Fruit fly (Drosophila melanogaster) whole organism, embryonic: ENCODE results near the gene teq.

Experiments
- CG11723 ChIP-seq: fragments of 200-800 bp; sonication (Bioruptor generic); optimal IDR thresholded peaks from 2 replicates; lab custom pipeline; 2017; ENCODE audit warnings: missing biosample characterization, mild to moderate bottlenecking, missing genetic modification characterization
- CG13287 ChIP-seq: fragments of 200-800 bp; sonication (Bioruptor generic); IDR thresholded peaks from 2 replicates; pipeline ENCODE4 v1.3.6; 2022; ENCODE audit warnings: missing biosample characterization, missing genetic modification characterization; ENCODE audit not compliant: partially characterized antibody
- CG14050 ChIP-seq: fragments of 200-800 bp; sonication (Bioruptor generic); IDR thresholded peaks from 3 replicates; pipeline ENCODE4 v1.3.6; 2022; ENCODE audit warnings: missing biosample characterization, missing genetic modification characterization
- CG15479 ChIP-seq: fragments of 200-800 bp; sonication (Bioruptor generic); optimal IDR thresholded peaks from 3 replicates; lab custom pipeline; 2019; ENCODE audit warnings: missing biosample characterization, mild to moderate bottlenecking, missing genetic modification characterization, moderate library complexity
- CG1602 ChIP-seq: fragments of 200-800 bp; sonication (Bioruptor generic); optimal IDR thresholded peaks from 3 replicates; lab custom pipeline; 2016; ENCODE audit warnings: missing biosample characterization, missing genetic modification characterization
- CG16813 ChIP-seq: fragments of 200-800 bp; sonication (Bioruptor generic); IDR thresholded peaks from 3 replicates; pipeline ENCODE4 v1.3.6; 2022; ENCODE audit warnings: missing biosample characterization, missing genetic modification characterization; ENCODE audit not compliant: partially characterized antibody
- CG17359 ChIP-seq: fragments of 200-800 bp; sonication (Bioruptor generic); optimal IDR thresholded peaks from 3 replicates; lab custom pipeline; 2018; ENCODE audit warnings: missing biosample characterization, mild to moderate bottlenecking, missing genetic modification characterization, moderate library complexity
- CG17829 ChIP-seq: fragments of 200-800 bp; optimal IDR thresholded peaks from 2 replicates; lab custom pipeline; 2019; ENCODE audit warnings: missing biosample characterization, mild to moderate bottlenecking, missing genetic modification characterization, moderate library complexity
- CG3281 ChIP-seq: fragments of 200-800 bp; sonication (Bioruptor generic); optimal IDR thresholded peaks from 3 replicates; lab custom pipeline; 2017; ENCODE audit warnings: missing biosample characterization, mild to moderate bottlenecking, missing genetic modification characterization
- CG34376 ChIP-seq: fragments of 200-800 bp; sonication (Bioruptor generic); optimal IDR thresholded peaks from 2 replicates; lab custom pipeline; 2018; ENCODE audit warnings: missing biosample characterization, mild to moderate bottlenecking, missing genetic modification characterization
- CG4820 ChIP-seq: fragments of 200-800 bp; sonication (Bioruptor generic); optimal IDR thresholded peaks from 3 replicates; lab custom pipeline; 2016; ENCODE audit warnings: missing biosample characterization, missing genetic modification characterization
- CG6175 ChIP-seq: fragments of 200-800 bp; sonication (Bioruptor generic); IDR thresholded peaks from 3 replicates; pipeline ENCODE4 v1.3.6; 2022; ENCODE audit warnings: missing biosample characterization, missing genetic modification characterization
- CG6654 ChIP-seq: fragments of 200-800 bp; sonication (Bioruptor generic); optimal IDR thresholded peaks from 2 replicates; lab custom pipeline; 2017; ENCODE audit warnings: missing biosample characterization, mild to moderate bottlenecking, missing genetic modification characterization
- CG6791 ChIP-seq: fragments of 200-800 bp; sonication (Bioruptor generic); IDR thresholded peaks from 3 replicates; pipeline ENCODE4 v1.3.6; 2022; ENCODE audit warnings: missing biosample characterization, missing genetic modification characterization; ENCODE audit not compliant: partially characterized antibody
- CG8478 ChIP-seq: fragments of >200 bp; optimal IDR thresholded peaks from 2 replicates; lab custom pipeline; 2018
- CG8765 ChIP-seq: fragments of 200-800 bp; sonication (Bioruptor generic); IDR thresholded peaks from 2 replicates; pipeline ENCODE4 v1.3.6; 2022; ENCODE audit warnings: missing biosample characterization, missing genetic modification characterization
- Deaf1 ChIP-seq: fragments of 200-800 bp; optimal IDR thresholded peaks from 3 replicates; lab custom pipeline; 2019; ENCODE audit warnings: missing biosample characterization, mild to moderate bottlenecking, missing genetic modification characterization, moderate library complexity
- HLHmδ ChIP-seq: fragments of 200-800 bp; sonication (Bioruptor generic); optimal IDR thresholded peaks from 2 replicates; lab custom pipeline; 2018; ENCODE audit warnings: missing biosample characterization, mild to moderate bottlenecking, missing genetic modification characterization, moderate library complexity
- Hr51 ChIP-seq, 2 experiments: fragments of 200-800 bp; sonication (Bioruptor generic); optimal IDR thresholded peaks; 2 replicates in 1 of 2; 3 replicates in 1 of 2; lab custom pipeline; 2016 to 2018; ENCODE audit warnings: missing biosample characterization in 2 of 2, missing genetic modification characterization in 2 of 2, mild to moderate bottlenecking in 1 of 2, moderate library complexity in 1 of 2
- Jarid2 ChIP-seq: fragments of 200-800 bp; sonication (Bioruptor generic); optimal IDR thresholded peaks from 3 replicates; lab custom pipeline; 2017; ENCODE audit warnings: mild to moderate bottlenecking, missing biosample characterization, missing genetic modification reagents, missing genetic modification characterization
- Med ChIP-seq: fragments of 200-800 bp; sonication (Bioruptor generic); peaks from one replicate; lab custom pipeline; 2016; ENCODE audit warnings: missing biosample characterization, missing genetic modification characterization, mild to moderate bottlenecking, inconsistent platforms, moderate library complexity
- Nf-YB ChIP-seq: fragments of 200-800 bp; sonication (Bioruptor generic); optimal IDR thresholded peaks from 3 replicates; lab custom pipeline; 2019; ENCODE audit warnings: missing biosample characterization, mild to moderate bottlenecking, missing genetic modification characterization, moderate library complexity
- Opbp ChIP-seq: fragments of 200-800 bp; sonication (Bioruptor generic); IDR thresholded peaks from 3 replicates; pipeline ENCODE4 v1.3.6; 2022; ENCODE audit warnings: missing biosample characterization, missing genetic modification characterization; ENCODE audit not compliant: partially characterized antibody
- Stat92E ChIP-seq, 3 experiments: fragments of >200 bp in 2 of 3; fragments of 200-800 bp in 1 of 3; sonication (Bioruptor generic) in 1 of 3; optimal IDR thresholded peaks; 2 replicates each; lab custom pipeline; 2017 to 2019; ENCODE audit warnings: missing biosample characterization in 3 of 3, missing genetic modification characterization in 3 of 3, mild to moderate bottlenecking in 1 of 3, moderate library complexity in 1 of 3
- abd-A ChIP-seq: fragments of 200-800 bp; sonication (Bioruptor generic); optimal IDR thresholded peaks from 3 replicates; lab custom pipeline; 2019; ENCODE audit warnings: missing biosample characterization, mild to moderate bottlenecking, missing genetic modification characterization, moderate library complexity
- cad ChIP-seq: fragments of >200 bp; optimal IDR thresholded peaks from 2 replicates; lab custom pipeline; 2017; ENCODE audit warnings: missing biosample characterization, missing genetic modification characterization
- cg ChIP-seq: fragments of 200-800 bp; sonication (Bioruptor generic); optimal IDR thresholded peaks from 3 replicates; lab custom pipeline; 2019; ENCODE audit warnings: missing biosample characterization, mild to moderate bottlenecking, missing genetic modification characterization, moderate library complexity
- ci ChIP-seq: fragments of 200-800 bp; sonication (Bioruptor generic); IDR thresholded peaks from 3 replicates; pipeline ENCODE4 v1.3.6; 2022; ENCODE audit warnings: missing biosample characterization, missing genetic modification characterization
- fd102C ChIP-seq: fragments of 200-800 bp; sonication (Bioruptor generic); optimal IDR thresholded peaks from 2 replicates; lab custom pipeline; 2018; ENCODE audit warnings: missing biosample characterization, mild to moderate bottlenecking, missing genetic modification characterization, moderate library complexity
- grn ChIP-seq: fragments of 200-800 bp; sonication (Bioruptor generic); optimal IDR thresholded peaks from 3 replicates; lab custom pipeline; 2017; ENCODE audit warnings: missing biosample characterization, missing genetic modification characterization
- hkb ChIP-seq, 2 experiments: fragments of 200-800 bp in 1 of 2; fragments of >200 bp in 1 of 2; sonication (Bioruptor generic) in 1 of 2; IDR thresholded peaks in 1 of 2; optimal IDR thresholded peaks in 1 of 2; 2 replicates each; pipeline versions ENCODE4 v1.3.6 to Lab custom; 2017 to 2022; ENCODE audit warnings: missing biosample characterization in 1 of 2, missing genetic modification characterization in 1 of 2
- kni ChIP-seq: fragments of 200-800 bp; sonication (Bioruptor generic); optimal IDR thresholded peaks from 3 replicates; lab custom pipeline; 2017; ENCODE audit warnings: mild to moderate bottlenecking, missing biosample characterization, missing genetic modification reagents, missing genetic modification characterization
- pnt ChIP-seq: fragments of 200-800 bp; sonication (Bioruptor generic); optimal IDR thresholded peaks from 3 replicates; lab custom pipeline; 2016; ENCODE audit warnings: missing biosample characterization, missing genetic modification characterization
- pros ChIP-seq: fragments of 200-800 bp; sonication (Bioruptor generic); optimal IDR thresholded peaks from 3 replicates; lab custom pipeline; 2019; ENCODE audit warnings: missing biosample characterization, mild to moderate bottlenecking, missing genetic modification characterization, moderate library complexity
- repo ChIP-seq: fragments of 200-800 bp; sonication (Bioruptor generic); optimal IDR thresholded peaks from 2 replicates; lab custom pipeline; 2016; ENCODE audit warnings: missing biosample characterization, missing genetic modification characterization
- sens ChIP-seq: fragments of 200-800 bp; sonication (Bioruptor generic); peaks from one replicate; lab custom pipeline; 2016; ENCODE audit warnings: missing biosample characterization, missing genetic modification characterization
- sim ChIP-seq: fragments of 200-800 bp; sonication (Bioruptor generic); IDR thresholded peaks from 2 replicates; pipeline ENCODE4 v1.3.6; 2022; ENCODE audit warnings: missing biosample characterization, missing genetic modification characterization
- slou ChIP-seq: fragments of 200-800 bp; sonication (Bioruptor generic); optimal IDR thresholded peaks from 3 replicates; lab custom pipeline; 2016; ENCODE audit warnings: missing biosample characterization, missing genetic modification characterization
- sr ChIP-seq: fragments of 200-800 bp; sonication (Bioruptor generic); IDR thresholded peaks from 3 replicates; pipeline ENCODE4 v1.3.6; 2022; ENCODE audit warnings: missing biosample characterization, missing genetic modification characterization
- twi ChIP-seq: fragments of 200-800 bp; optimal IDR thresholded peaks from 2 replicates; lab custom pipeline; 2019; ENCODE audit warnings: missing biosample characterization, mild to moderate bottlenecking, missing genetic modification characterization, moderate library complexity
- vvl ChIP-seq: fragments of 200-800 bp; sonication (Bioruptor generic); IDR thresholded peaks from 2 replicates; pipeline ENCODE4 v1.3.6; 2022; ENCODE audit warnings: missing biosample characterization, missing genetic modification characterization
- zen ChIP-seq: fragments of 200-800 bp; sonication (Bioruptor generic); optimal IDR thresholded peaks from 3 replicates; lab custom pipeline; 2018; ENCODE audit warnings: missing biosample characterization, mild to moderate bottlenecking, missing genetic modification characterization, moderate library complexity
- zfh1 ChIP-seq: fragments of 200-800 bp; sonication (Bioruptor generic); IDR thresholded peaks from 3 replicates; pipeline ENCODE4 v1.3.6; 2022; ENCODE audit warnings: missing biosample characterization, missing genetic modification characterization

teq gene

DNA sequence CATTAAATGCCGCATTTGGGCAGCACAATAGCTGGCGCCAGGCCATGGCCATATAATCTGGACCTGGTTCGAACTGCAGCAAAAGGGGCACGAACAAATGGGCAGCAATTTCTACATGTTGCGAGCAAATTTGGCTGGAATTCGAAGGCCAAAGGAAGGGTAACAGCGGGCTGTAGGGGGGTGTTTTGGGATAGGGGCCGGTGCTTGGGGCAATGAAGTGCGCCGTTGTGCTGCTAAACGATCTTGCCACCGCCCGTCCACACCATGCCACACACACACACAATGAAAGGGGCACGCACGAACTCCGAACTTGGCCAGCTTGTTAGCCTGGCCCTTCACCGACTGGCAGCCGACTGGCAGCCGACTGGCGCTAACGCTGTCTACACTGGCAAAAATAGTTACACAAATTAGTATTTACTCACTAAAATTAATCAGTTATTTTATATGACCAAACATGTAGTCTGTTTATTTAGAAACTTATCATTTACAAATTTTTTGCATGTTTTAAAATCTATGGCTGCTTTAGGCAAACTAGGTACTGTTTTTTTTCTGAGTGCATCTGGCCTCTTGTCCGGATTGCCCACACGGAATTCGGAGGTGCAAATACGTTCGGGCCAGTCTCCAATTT, 40.3 kb upstream of the teq start (continued):
- peak; percentile 15; the same call in 1 of the 3 replicates for TF ChIP-seq CG14050 (GFP tag; lab: Robert Waterston, UW)
- TF ChIP-seq CG11723 = no peak
- no peak for TF ChIP-seq slou
- no peak for TF ChIP-seq HLHmδ (GFP tag; lab: Kevin White, UChicago)
- no peak for TF ChIP-seq pnt
- TF ChIP-seq CG3281 (GFP tag; lab: Kevin White, UChicago) = no peak
- TF ChIP-seq repo = no peak
- TF ChIP-seq sim = peak; percentile 63; the same call in 1 of the 2 replicates
- TF ChIP-seq, all 482 proteins: peak for 229

DNA sequence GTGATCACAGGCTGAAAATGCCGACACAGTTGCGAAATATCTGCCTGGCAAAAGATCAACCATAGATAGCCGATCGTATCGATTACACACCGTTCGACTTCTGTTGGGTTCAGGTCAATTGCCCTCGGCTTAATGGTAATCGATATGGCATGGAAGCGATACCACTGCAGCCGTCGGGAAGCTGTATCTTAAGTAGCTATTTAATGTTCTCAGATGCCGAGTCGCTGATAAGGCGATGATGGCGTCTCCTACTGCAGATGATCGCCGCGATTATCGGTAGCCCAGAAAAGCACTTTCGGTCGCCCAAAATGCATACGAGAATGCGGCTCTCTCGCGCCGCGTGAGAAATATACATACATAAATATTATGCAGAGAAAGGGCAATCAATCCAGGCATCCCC, 36.8 kb upstream of the teq start:
- TF ChIP-seq grn (peak; percentile 59), zen (peak; percentile 78), kni (GFP tag; lab: Kevin White, UChicago) (no peak), CG15479 (GFP tag; lab: Kevin White, UChicago) (peak; percentile 83), CG1602 (GFP tag; lab: Kevin White, UChicago) (no peak)

DNA sequence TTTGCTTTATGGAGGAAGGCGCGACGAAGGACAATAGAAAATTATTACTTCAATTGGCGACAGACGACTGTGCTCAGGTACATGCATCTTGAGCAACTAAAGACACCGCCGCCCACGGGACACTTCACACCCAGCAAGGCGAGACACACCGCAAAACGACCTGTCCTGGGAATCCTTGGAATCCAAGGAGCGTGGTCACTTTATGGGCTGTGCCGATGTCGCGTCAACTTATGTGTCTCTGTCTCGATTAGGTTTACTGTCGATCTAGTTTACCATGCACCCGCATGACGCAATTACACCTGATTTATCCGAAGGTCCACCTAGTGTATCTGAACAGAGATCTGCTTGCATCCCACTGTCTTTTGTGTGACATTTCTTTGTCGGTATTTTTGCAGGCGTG, 35.3 kb upstream of the teq start:
- no peak for TF ChIP-seq CG17359 (tag; lab: Kevin White, UChicago)
- TF ChIP-seq zen = peak; percentile 88
- TF ChIP-seq cad (GFP tag; lab: Kevin White, UChicago) = peak; percentile 58

DNA sequence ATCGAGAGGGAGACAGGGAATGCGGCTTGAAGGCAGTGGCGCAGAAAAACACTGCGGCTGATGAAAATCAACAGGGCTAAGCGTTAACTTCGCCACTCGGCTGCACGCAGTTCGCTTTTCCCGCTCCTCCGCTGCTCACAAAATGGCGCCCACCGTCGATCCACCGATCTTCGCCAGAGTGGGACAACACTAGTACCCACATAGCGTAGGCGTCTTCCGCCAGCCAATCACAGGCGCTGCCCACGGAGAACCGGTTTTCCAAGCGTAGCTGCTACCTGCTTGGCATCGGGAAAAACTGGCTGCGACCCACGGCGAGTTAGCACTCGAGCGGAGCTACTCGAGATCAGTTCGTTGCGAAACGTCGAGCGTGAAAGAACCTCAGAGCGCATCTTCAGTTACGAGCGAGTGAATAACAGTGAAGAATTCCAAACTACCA, 33.4 kb upstream of the teq start, which contains the start of gene Doc1:
Doc1 (plus strand) TSS at position 334 of the 436 bp plus-strand sequence.
- TF ChIP-seq fd102C (GFP tag; lab: Kevin White, UChicago) = no peak
- no peak for TF ChIP-seq CG4820 (GFP tag; lab: Kevin White, UChicago)
- peak; percentile 27; the same call in 1 of the 3 replicates for TF ChIP-seq CG16813
- 0 out of 3 replicates have a peak, but pooled peaks have one; percentile 19 for TF ChIP-seq CG6175
- TF ChIP-seq Med (GFP tag; lab: Kevin White, UChicago) = peak; percentile 56
- peak; percentile 75 for TF ChIP-seq CG17829 (tag; lab: Kevin White, UChicago)
- peak; percentile 100 for TF ChIP-seq sr (GFP tag; lab: Robert Waterston, UW)
- TF ChIP-seq twi (tag; lab: Kevin White, UChicago) = peak; percentile 11
- TF ChIP-seq Nf-YB (GFP tag; lab: Kevin White, UChicago) = peak; percentile 99
- no peak for TF ChIP-seq hkb (optimal IDR thresholded peaks at IDR 0.05; lab: Kevin White, UChicago)
- 0 out of 2 replicates have a peak, but pooled peaks have one; percentile 21 for TF ChIP-seq hkb (GFP tag; IDR thresholded peaks at IDR 0.05; lab: Robert Waterston, UW)
- TF ChIP-seq CG6791 (GFP tag; lab: Robert Waterston, UW) = peak; percentile 61; the same call in 2 of the 3 replicates
- peak; percentile 65 for TF ChIP-seq Deaf1 (tag; lab: Kevin White, UChicago)
- TF ChIP-seq Jarid2 (GFP tag; lab: Kevin White, UChicago) = peak; percentile 73
- TF ChIP-seq CG8478 (lab: Kevin White, UChicago) = peak; percentile 45
- TF ChIP-seq CG13287 = 0 out of 2 replicates have a peak, but pooled peaks have one; percentile 11
- TF ChIP-seq Hr51 (GFP tag; optimal IDR thresholded peaks at IDR 0.05; lab: Kevin White, UChicago) = no peak
- 0 out of 3 replicates have a peak, but pooled peaks have one; percentile 27 for TF ChIP-seq ci
- TF ChIP-seq cg (GFP tag; lab: Kevin White, UChicago) = peak; percentile 38
- peak; percentile 58; the same call in 1 of the 2 replicates for TF ChIP-seq vvl (GFP tag; lab: Robert Waterston, UW)
- TF ChIP-seq sens (GFP tag; lab: Kevin White, UChicago) = peak; percentile 54
- TF ChIP-seq CG6654 = no peak
- peak; percentile 78 for TF ChIP-seq CG15479 (GFP tag; lab: Kevin White, UChicago)
- no peak for TF ChIP-seq abd-A (tag; lab: Kevin White, UChicago)
- no peak for TF ChIP-seq CG34376 (GFP tag; lab: Kevin White, UChicago)
- TF ChIP-seq pros = peak; percentile 41
- TF ChIP-seq Stat92E (GFP tag; optimal IDR thresholded peaks at IDR 0.05; lab: Kevin White, UChicago) = peak in 1 of 3 experiments; percentile 27
- 0 out of 3 replicates have a peak, but pooled peaks have one; percentile 36 for TF ChIP-seq Opbp (GFP tag; lab: Robert Waterston, UW)
- TF ChIP-seq zfh1 (GFP tag; lab: Robert Waterston, UW) = 0 out of 3 replicates have a peak, but pooled peaks have one; percentile 16
- TF ChIP-seq kni (GFP tag; lab: Kevin White, UChicago) = peak; percentile 89
- peak; percentile 20; the same call in 1 of the 2 replicates for TF ChIP-seq CG8765 (GFP tag; lab: Robert Waterston, UW)
